Worm (Caenorhabditis elegans) whole organism, L1 larva: Measurements from ENCODE around the gene F40H3.1.

Experiments
- aha-1 ChIP-seq: fragments of 150-350 bp; optimal IDR thresholded peaks from 2 replicates; lab custom pipeline; 2014; ENCODE audit warnings: missing biosample characterization, missing genetic modification characterization
- alr-1 ChIP-seq: fragments of 200-800 bp; sonication (Bioruptor generic); optimal IDR thresholded peaks from 2 replicates; lab custom pipeline; 2018; ENCODE audit warnings: borderline replicate concordance, mild to moderate bottlenecking, missing genetic modification characterization, missing compliant biosample characterization
- ama-1 ChIP-seq: fragments of 150-350 bp; optimal IDR thresholded peaks from 2 replicates; lab custom pipeline; 2014
- ceh-63 ChIP-seq: fragments of 200-800 bp; sonication (Bioruptor generic); optimal IDR thresholded peaks from 2 replicates; lab custom pipeline; 2018; ENCODE audit warnings: mild to moderate bottlenecking, missing genetic modification characterization, missing compliant biosample characterization
- ceh-8 ChIP-seq: fragments of 200-800 bp; sonication (Bioruptor generic); optimal IDR thresholded peaks from 2 replicates; lab custom pipeline; 2018; ENCODE audit warnings: mild to moderate bottlenecking, missing genetic modification characterization, moderate library complexity, missing compliant biosample characterization
- ceh-82 ChIP-seq, 3 experiments: fragments of 150-350 bp in 1 of 3; sonication (generic microtip) in 2 of 3; optimal IDR thresholded peaks; 2 replicates each; lab custom pipeline; 2014 to 2017; ENCODE audit warnings: missing biosample characterization in 3 of 3, missing genetic modification characterization in 3 of 3
- ces-1 ChIP-seq: fragments of 150-350 bp; optimal IDR thresholded peaks from 2 replicates; lab custom pipeline; 2014; ENCODE audit warnings: missing biosample characterization, missing genetic modification reagents, missing genetic modification characterization
- dpl-1 ChIP-seq, 3 experiments: fragments of 150-350 bp in 2 of 3; sonication (generic microtip) in 1 of 3; optimal IDR thresholded peaks; 2 replicates each; lab custom pipeline; 2014 to 2017; ENCODE audit warnings: missing biosample characterization in 3 of 3, missing genetic modification characterization in 3 of 3, missing genetic modification reagents in 3 of 3
- dsc-1 ChIP-seq: sonication (generic microtip); optimal IDR thresholded peaks from 2 replicates; lab custom pipeline; 2016; ENCODE audit warnings: mild to moderate bottlenecking, missing genetic modification characterization, missing compliant biosample characterization
- efl-3 ChIP-seq: fragments of 200-800 bp; sonication (Bioruptor generic); optimal IDR thresholded peaks from 2 replicates; lab custom pipeline; 2018; ENCODE audit warnings: mild to moderate bottlenecking, missing genetic modification characterization, missing compliant biosample characterization
- egl-27 ChIP-seq, 2 experiments: fragments of 150-350 bp in 1 of 2; sonication (generic microtip); optimal IDR thresholded peaks; 3 replicates each; lab custom pipeline; 2017 to 2018; ENCODE audit warnings: missing biosample characterization in 2 of 2, missing genetic modification characterization in 2 of 2, missing genetic modification reagents in 2 of 2
- elt-3 ChIP-seq, 6 experiments: fragments of 150-350 bp in 1 of 6; sonication (generic microtip); optimal IDR thresholded peaks; 2 replicates each; lab custom pipeline; 2017 to 2018; ENCODE audit warnings: missing biosample characterization in 6 of 6, missing genetic modification characterization in 6 of 6, inconsistent platforms in 1 of 6
- fkh-10 ChIP-seq: sonication (generic microtip); optimal IDR thresholded peaks from 2 replicates; lab custom pipeline; 2017; ENCODE audit warnings: missing biosample characterization, missing genetic modification reagents, missing genetic modification characterization
- fkh-4 ChIP-seq: sonication (generic microtip); optimal IDR thresholded peaks from 2 replicates; lab custom pipeline; 2016; ENCODE audit warnings: missing compliant biosample characterization, missing genetic modification characterization, borderline replicate concordance
- fkh-8 ChIP-seq: sonication (generic microtip); optimal IDR thresholded peaks from 2 replicates; lab custom pipeline; 2016; ENCODE audit warnings: mild to moderate bottlenecking, missing genetic modification characterization, missing compliant biosample characterization
- fos-1 ChIP-seq: fragments of 150-350 bp; optimal IDR thresholded peaks from 2 replicates; lab custom pipeline; 2014; ENCODE audit warnings: missing biosample characterization, missing genetic modification characterization
- grh-1 ChIP-seq: fragments of 200-800 bp; sonication (Bioruptor generic); IDR thresholded peaks from 2 replicates; pipeline ENCODE4 v1.3.6; 2022; ENCODE audit warnings: missing genetic modification reagents, missing genetic modification characterization, missing compliant biosample characterization
- hlh-17 ChIP-seq: fragments of 200-800 bp; sonication (Bioruptor generic); optimal IDR thresholded peaks from 2 replicates; lab custom pipeline; 2018; ENCODE audit warnings: missing genetic modification characterization, mild to moderate bottlenecking, missing compliant biosample characterization, moderate library complexity, borderline replicate concordance
- hpl-2 ChIP-seq: fragments of 150-350 bp; optimal IDR thresholded peaks from 2 replicates; lab custom pipeline; 2014; ENCODE audit warnings: missing biosample characterization, missing genetic modification reagents, missing genetic modification characterization
- irx-1 ChIP-seq: sonication (generic microtip); optimal IDR thresholded peaks from 2 replicates; lab custom pipeline; 2016; ENCODE audit warnings: missing genetic modification characterization, missing compliant biosample characterization
- isw-1 ChIP-seq: fragments of 200-800 bp; sonication (Bioruptor generic); IDR thresholded peaks from 2 replicates; pipeline ENCODE4 v1.3.6; 2022; ENCODE audit warnings: missing genetic modification characterization, missing compliant biosample characterization
- jun-1 ChIP-seq: fragments of 150-350 bp; optimal IDR thresholded peaks from 2 replicates; lab custom pipeline; 2014; ENCODE audit warnings: missing biosample characterization, missing genetic modification reagents, missing genetic modification characterization
- lin-13 ChIP-seq: fragments of 150-350 bp; optimal IDR thresholded peaks from 2 replicates; lab custom pipeline; 2014; ENCODE audit warnings: missing biosample characterization, missing genetic modification reagents, missing genetic modification characterization
- lin-14 ChIP-seq: fragments of 200-800 bp; sonication (Bioruptor generic); optimal IDR thresholded peaks from 2 replicates; lab custom pipeline; 2018; ENCODE audit warnings: mild to moderate bottlenecking, missing genetic modification characterization, moderate library complexity, missing compliant biosample characterization
- lin-39 ChIP-seq: fragments of 150-350 bp; optimal IDR thresholded peaks from 2 replicates; lab custom pipeline; 2014; ENCODE audit warnings: missing biosample characterization, missing genetic modification reagents, missing genetic modification characterization
- lir-3 ChIP-seq: sonication (generic microtip); optimal IDR thresholded peaks from 2 replicates; lab custom pipeline; 2016; ENCODE audit warnings: mild to moderate bottlenecking, missing genetic modification characterization, moderate library complexity, missing compliant biosample characterization; ENCODE audit not compliant: poor library complexity
- lsy-2 ChIP-seq, 2 experiments: fragments of 150-350 bp; optimal IDR thresholded peaks; 2 replicates each; lab custom pipeline; 2014; ENCODE audit warnings: missing biosample characterization in 2 of 2, missing genetic modification characterization in 2 of 2
- mdl-1 ChIP-seq, 2 experiments: fragments of 150-350 bp; optimal IDR thresholded peaks; 2 replicates each; lab custom pipeline; 2014 to 2017; ENCODE audit warnings: missing biosample characterization in 2 of 2, missing genetic modification characterization in 2 of 2, inconsistent platforms in 1 of 2
- mef-2 ChIP-seq: fragments of 150-350 bp; optimal IDR thresholded peaks from 2 replicates; lab custom pipeline; 2014; ENCODE audit warnings: missing biosample characterization, missing genetic modification characterization
- mep-1 ChIP-seq: fragments of 150-350 bp; optimal IDR thresholded peaks from 2 replicates; lab custom pipeline; 2014; ENCODE audit warnings: missing biosample characterization, missing genetic modification characterization
- nhr-11 ChIP-seq: fragments of 150-350 bp; optimal IDR thresholded peaks from 2 replicates; lab custom pipeline; 2014; ENCODE audit warnings: missing biosample characterization, missing genetic modification characterization
- nhr-19 ChIP-seq: fragments of 200-800 bp; sonication (Bioruptor generic); conservative IDR thresholded peaks from 2 replicates; pipeline ENCODE4 v1.3.6; 2022; ENCODE audit warnings: missing genetic modification characterization, missing compliant biosample characterization
- nhr-237 ChIP-seq: fragments of 150-350 bp; optimal IDR thresholded peaks from 2 replicates; lab custom pipeline; 2014; ENCODE audit warnings: missing biosample characterization, missing genetic modification characterization
- nhr-47 ChIP-seq: sonication (generic microtip); optimal IDR thresholded peaks from 2 replicates; lab custom pipeline; 2016; ENCODE audit warnings: mild to moderate bottlenecking, missing genetic modification characterization, moderate library complexity, missing compliant biosample characterization
- nhr-71 ChIP-seq: sonication (generic microtip); optimal IDR thresholded peaks from 2 replicates; lab custom pipeline; 2016; ENCODE audit warnings: mild to moderate bottlenecking, missing genetic modification characterization, moderate library complexity, missing compliant biosample characterization
- nhr-76 ChIP-seq: sonication (generic microtip); optimal IDR thresholded peaks from 2 replicates; lab custom pipeline; 2017; ENCODE audit warnings: missing biosample characterization, missing genetic modification characterization
- nhr-77 ChIP-seq: fragments of 150-350 bp; optimal IDR thresholded peaks from 2 replicates; lab custom pipeline; 2014; ENCODE audit warnings: missing biosample characterization, missing genetic modification characterization
- nhr-84 ChIP-seq: sonication (generic microtip); optimal IDR thresholded peaks from 2 replicates; lab custom pipeline; 2017; ENCODE audit warnings: missing biosample characterization, missing genetic modification characterization
- nhr-90 ChIP-seq: sonication (generic microtip); optimal IDR thresholded peaks from 2 replicates; lab custom pipeline; 2016; ENCODE audit warnings: mild to moderate bottlenecking, missing genetic modification characterization, missing compliant biosample characterization; ENCODE audit not compliant: poor library complexity
- pax-3 ChIP-seq: fragments of 200-800 bp; sonication (Bioruptor generic); optimal IDR thresholded peaks from 2 replicates; lab custom pipeline; 2018; ENCODE audit warnings: mild to moderate bottlenecking, missing genetic modification characterization, moderate library complexity, missing compliant biosample characterization
- rnt-1 ChIP-seq: sonication (generic microtip); optimal IDR thresholded peaks from 2 replicates; lab custom pipeline; 2016; ENCODE audit warnings: mild to moderate bottlenecking, missing genetic modification characterization, moderate library complexity, missing compliant biosample characterization
- skn-1 ChIP-seq: fragments of 150-350 bp; optimal IDR thresholded peaks from 2 replicates; lab custom pipeline; 2014; ENCODE audit warnings: missing biosample characterization, missing genetic modification characterization
- snpc-4 ChIP-seq: fragments of 150-350 bp; optimal IDR thresholded peaks from 2 replicates; lab custom pipeline; 2014; ENCODE audit warnings: missing biosample characterization, missing genetic modification characterization
- snu-23 ChIP-seq: sonication (generic microtip); optimal IDR thresholded peaks from 2 replicates; lab custom pipeline; 2016; ENCODE audit warnings: missing genetic modification characterization, missing compliant biosample characterization
- sox-4 ChIP-seq: sonication (generic microtip); optimal IDR thresholded peaks from 2 replicates; lab custom pipeline; 2016; ENCODE audit warnings: missing genetic modification characterization, missing compliant biosample characterization
- tlp-1 ChIP-seq: fragments of 150-350 bp; optimal IDR thresholded peaks from 2 replicates; lab custom pipeline; 2014; ENCODE audit warnings: missing biosample characterization, missing genetic modification characterization
- unc-130 ChIP-seq: fragments of 150-350 bp; optimal IDR thresholded peaks from 2 replicates; lab custom pipeline; 2017; ENCODE audit warnings: missing biosample characterization, missing genetic modification characterization, inconsistent platforms
- unc-86 ChIP-seq: sonication (generic microtip); optimal IDR thresholded peaks from 2 replicates; lab custom pipeline; 2016; ENCODE audit warnings: missing genetic modification characterization, missing compliant biosample characterization
- vab-15 ChIP-seq: sonication (generic microtip); optimal IDR thresholded peaks from 2 replicates; lab custom pipeline; 2017; ENCODE audit warnings: missing genotype, mild to moderate bottlenecking, missing genetic modification characterization, missing compliant biosample characterization
- zip-4 ChIP-seq: fragments of 200-800 bp; sonication (Bioruptor generic); optimal IDR thresholded peaks from 2 replicates; lab custom pipeline; 2018; ENCODE audit warnings: mild to moderate bottlenecking, missing genetic modification characterization, moderate library complexity, missing compliant biosample characterization
- ztf-11 ChIP-seq, 2 experiments: sonication (generic microtip); optimal IDR thresholded peaks; 2 replicates each; lab custom pipeline; 2016 to 2017; ENCODE audit warnings: missing genetic modification characterization in 2 of 2, missing biosample characterization in 1 of 2, missing compliant biosample characterization in 1 of 2
- ztf-4 ChIP-seq: fragments of 150-350 bp; optimal IDR thresholded peaks from 2 replicates; lab custom pipeline; 2014; ENCODE audit warnings: missing biosample characterization, missing genetic modification characterization

Gene F40H3.1

DNA sequence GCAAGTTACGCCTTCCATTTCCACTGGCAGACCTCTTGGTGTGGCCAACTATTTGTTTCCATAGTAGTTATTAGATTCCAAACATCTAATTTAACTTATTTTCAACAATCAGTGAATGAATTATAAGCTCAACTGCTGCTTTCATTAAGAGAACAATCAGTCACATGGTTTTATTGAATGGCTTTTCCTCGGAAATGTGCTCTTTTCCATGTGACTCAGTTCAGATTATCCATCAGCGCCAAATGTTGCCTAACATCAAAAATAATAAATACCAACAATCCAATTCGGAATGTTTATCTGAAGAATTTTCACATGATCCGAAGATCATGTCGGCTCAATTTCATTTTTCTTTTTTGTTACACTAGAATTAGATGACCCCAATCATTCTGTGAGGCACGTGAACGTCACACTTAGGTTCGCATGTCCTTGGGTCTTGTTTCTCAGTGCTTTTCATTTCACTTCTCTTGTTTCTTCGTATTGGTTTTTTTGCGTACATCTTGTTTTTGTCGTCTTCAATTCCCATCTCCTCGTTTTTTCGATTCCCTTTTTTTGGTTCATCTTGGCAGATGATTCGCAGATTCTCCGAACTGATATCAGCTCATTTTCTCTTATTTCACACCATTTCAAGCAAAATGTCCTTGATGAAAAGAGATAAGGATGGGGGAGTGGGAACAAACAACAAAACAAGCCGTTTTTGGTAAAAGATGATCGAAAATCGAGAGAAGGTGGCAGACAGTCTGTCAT, 3.3 kb upstream of the F40H3.1 start:
- TF ChIP-seq unc-86 (tag; lab: Kevin White, UChicago) = no peak
- TF ChIP-seq nhr-77 = no peak
- TF ChIP-seq nhr-237 (tag; lab: Kevin White, UChicago) = no peak
- TF ChIP-seq ztf-4 (tag; lab: Kevin White, UChicago) = no peak
- TF ChIP-seq mef-2 (tag; lab: Kevin White, UChicago) = no peak
- no peak for TF ChIP-seq dpl-1 (GFP tag; optimal IDR thresholded peaks at IDR 0.05; lab: Kevin White, UChicago)
- TF ChIP-seq isw-1 (GFP tag; lab: Robert Waterston, UW) = no peak
- TF ChIP-seq fkh-10 = no peak
- TF ChIP-seq grh-1 (GFP tag; lab: Robert Waterston, UW) = no peak
- TF ChIP-seq lir-3 = no peak
- no peak for TF ChIP-seq vab-15 (tag; lab: Kevin White, UChicago)
- TF ChIP-seq rnt-1 (tag; lab: Kevin White, UChicago) = peak; percentile 24
- peak; percentile 42 for TF ChIP-seq lin-39 (tag; lab: Kevin White, UChicago)
- TF ChIP-seq hpl-2 = no peak
- TF ChIP-seq nhr-90 = no peak
- TF ChIP-seq dsc-1 (tag; lab: Kevin White, UChicago) = peak; percentile 39
- TF ChIP-seq jun-1 (tag; lab: Kevin White, UChicago) = no peak
- TF ChIP-seq pax-3 (tag; lab: Kevin White, UChicago) = no peak
- TF ChIP-seq irx-1 (tag; lab: Kevin White, UChicago) = no peak
- no peak for TF ChIP-seq snpc-4
- peak; percentile 81 for TF ChIP-seq lin-14 (GFP tag; lab: Kevin White, UChicago)
- no peak for TF ChIP-seq fos-1 (tag; lab: Kevin White, UChicago)
- no peak for TF ChIP-seq zip-4 (GFP tag; lab: Kevin White, UChicago)
- peak; percentile 30 for TF ChIP-seq snu-23 (GFP tag; lab: Kevin White, UChicago)
- TF ChIP-seq skn-1 (tag; lab: Kevin White, UChicago) = no peak
- peak; percentile 20 for TF ChIP-seq unc-130 (tag; lab: Kevin White, UChicago)
- no peak for TF ChIP-seq fkh-4 (tag; lab: Kevin White, UChicago)
- TF ChIP-seq lsy-2 (tag; optimal IDR thresholded peaks at IDR 0.05; lab: Kevin White, UChicago) = peak in 1 of 2 experiments; percentile 31
- no peak for TF ChIP-seq nhr-84 (tag; lab: Kevin White, UChicago)
- peak in 2 of 6 experiments; percentile 12 to 26 for TF ChIP-seq elt-3 (tag; optimal IDR thresholded peaks at IDR 0.05; lab: Kevin White, UChicago)
- TF ChIP-seq ceh-82 (tag; optimal IDR thresholded peaks at IDR 0.05; lab: Kevin White, UChicago) = no peak
- no peak for TF ChIP-seq tlp-1 (tag; lab: Kevin White, UChicago)
- peak; percentile 56 for TF ChIP-seq nhr-19
- TF ChIP-seq alr-1 (tag; lab: Kevin White, UChicago) = no peak
- TF ChIP-seq ceh-63 (GFP tag; lab: Kevin White, UChicago) = no peak
- no peak for TF ChIP-seq fkh-8
- peak; percentile 60 for TF ChIP-seq nhr-71 (tag; lab: Kevin White, UChicago)
- TF ChIP-seq aha-1 (tag; lab: Kevin White, UChicago) = no peak
- no peak for TF ChIP-seq ces-1
- TF ChIP-seq mdl-1 (tag; optimal IDR thresholded peaks at IDR 0.05; lab: Kevin White, UChicago) = no peak
- TF ChIP-seq lin-13 (GFP tag; lab: Kevin White, UChicago) = no peak
- no peak for TF ChIP-seq mep-1
- TF ChIP-seq ceh-8 = no peak
- no peak for TF ChIP-seq efl-3 (GFP tag; lab: Kevin White, UChicago)
- TF ChIP-seq ztf-11 (tag; optimal IDR thresholded peaks at IDR 0.05; lab: Kevin White, UChicago) = no peak
- no peak for TF ChIP-seq hlh-17 (GFP tag; lab: Kevin White, UChicago)
- TF ChIP-seq nhr-76 (tag; lab: Kevin White, UChicago) = no peak
- TF ChIP-seq nhr-47 (tag; lab: Kevin White, UChicago) = peak; percentile 7
- no peak for TF ChIP-seq egl-27 (tag; optimal IDR thresholded peaks at IDR 0.05; lab: Kevin White, UChicago)
- no peak for TF ChIP-seq sox-4 (tag; lab: Kevin White, UChicago)
- no peak for TF ChIP-seq nhr-11 (tag; lab: Kevin White, UChicago)
- no peak for TF ChIP-seq ama-1 (lab: Kevin White, UChicago)
